Fruit fly (Drosophila melanogaster) whole organism: ENCODE measurements around the gene Obp18a.

ENCODE experiments used
- Dll ChIP-seq: fragments of >200 bp; optimal IDR thresholded peaks from 2 replicates; lab custom pipeline; 2017
- psq ChIP-seq: fragments of >200 bp; optimal IDR thresholded peaks from 2 replicates; lab custom pipeline; 2017
- usp ChIP-seq: fragments of >200 bp; optimal IDR thresholded peaks from 2 replicates; lab custom pipeline; 2017; ENCODE audit warnings: missing biosample characterization, missing genetic modification characterization, mixed read lengths

- TF ChIP-seq psq (lab: Kevin White, UChicago) (no peak), Dll (lab: Kevin White, UChicago) (no peak), usp (GFP tag; lab: Kevin White, UChicago) (no peak)
These were observed 9.2 kb upstream of the Obp18a start for dm6 chrX:19144785-19145422.
